Fruit fly (Drosophila melanogaster) whole organism, wandering third instar larva: ENCODE results near the gene Cp7Fa.

Source experiments
- Abd-B ChIP-seq: fragments of >200 bp; optimal IDR thresholded peaks from 2 replicates; lab custom pipeline; 2017; ENCODE audit warnings: missing biosample characterization, missing genetic modification characterization
- CG32264 ChIP-seq: fragments of 200-800 bp; sonication (Bioruptor generic); optimal IDR thresholded peaks from 2 replicates; lab custom pipeline; 2016; ENCODE audit warnings: missing biosample characterization, missing genetic modification characterization
- CG9705 ChIP-seq: fragments of 200-800 bp; sonication (Bioruptor generic); optimal IDR thresholded peaks from 2 replicates; lab custom pipeline; 2018; ENCODE audit warnings: missing biosample characterization, mild to moderate bottlenecking, missing genetic modification characterization
- CrebA ChIP-seq: fragments of 200-800 bp; sonication (Bioruptor generic); optimal IDR thresholded peaks from 2 replicates; lab custom pipeline; 2016; ENCODE audit warnings: missing biosample characterization, mild to moderate bottlenecking, missing genetic modification characterization, borderline replicate concordance
- Dfd ChIP-seq: fragments of >200 bp; optimal IDR thresholded peaks from 2 replicates; lab custom pipeline; 2017; ENCODE audit warnings: missing biosample characterization, missing genetic modification characterization
- GATAd ChIP-seq: sonication (Bioruptor generic); optimal IDR thresholded peaks from 2 replicates; lab custom pipeline; 2016; ENCODE audit warnings: missing biosample characterization, missing genetic modification characterization
- Hnf4 ChIP-seq: fragments of 200-800 bp; sonication (Bioruptor generic); optimal IDR thresholded peaks from 2 replicates; lab custom pipeline; 2016; ENCODE audit warnings: missing biosample characterization, mild to moderate bottlenecking, missing genetic modification characterization
- Hr78 ChIP-seq: fragments of >200 bp; optimal IDR thresholded peaks from 2 replicates; lab custom pipeline; 2017; ENCODE audit warnings: missing biosample characterization, missing genetic modification characterization
- Hr83 ChIP-seq: fragments of 200-300 bp; sonication (Bioruptor generic); optimal IDR thresholded peaks from 2 replicates; lab custom pipeline; 2016; ENCODE audit warnings: missing biosample characterization, mild to moderate bottlenecking, missing genetic modification characterization, moderate library complexity; ENCODE audit not compliant: poor library complexity, severe bottlenecking
- Jra ChIP-seq: sonication (Bioruptor generic); optimal IDR thresholded peaks from 2 replicates; lab custom pipeline; 2016; ENCODE audit warnings: missing biosample characterization, missing genetic modification characterization
- Myc ChIP-seq: fragments of >200 bp; optimal IDR thresholded peaks from 2 replicates; lab custom pipeline; 2017
- N ChIP-seq: fragments of >200 bp; optimal IDR thresholded peaks from 2 replicates; lab custom pipeline; 2018; ENCODE audit warnings: missing biosample characterization, missing external identifiers, missing genetic modification characterization
- OdsH ChIP-seq: fragments of 200-800 bp; sonication (Bioruptor generic); optimal IDR thresholded peaks from 2 replicates; lab custom pipeline; 2016; ENCODE audit warnings: missing biosample characterization, mild to moderate bottlenecking, missing genetic modification characterization
- Rel ChIP-seq, 2 experiments: fragments of 200-800 bp; sonication (Bioruptor generic) in 1 of 2; optimal IDR thresholded peaks; 2 replicates in 1 of 2; 3 replicates in 1 of 2; lab custom pipeline; 2016 to 2019; ENCODE audit warnings: mild to moderate bottlenecking in 2 of 2, missing biosample characterization in 2 of 2, missing genetic modification characterization in 2 of 2, moderate library complexity in 1 of 2
- Vsx2 ChIP-seq: fragments of 200-300, 225-300 bp; sonication (Bioruptor generic); optimal IDR thresholded peaks from 2 replicates; lab custom pipeline; 2018; ENCODE audit warnings: missing biosample characterization, missing genetic modification characterization; ENCODE audit not compliant: partially characterized antibody
- br ChIP-seq: fragments of 200-800 bp; sonication (Bioruptor generic); optimal IDR thresholded peaks from 2 replicates; lab custom pipeline; 2016; ENCODE audit warnings: missing biosample characterization, missing genetic modification characterization
- brk ChIP-seq: fragments of 200-800 bp; sonication (Bioruptor generic); optimal IDR thresholded peaks from 2 replicates; lab custom pipeline; 2016; ENCODE audit warnings: missing biosample characterization, mild to moderate bottlenecking, missing genetic modification characterization
- dl ChIP-seq, 2 experiments: fragments of 175-275, 200-275 bp in 1 of 2; fragments of 200-275 bp in 1 of 2; sonication (Bioruptor generic); optimal IDR thresholded peaks; lab custom pipeline; 2018; ENCODE audit warnings: mild to moderate bottlenecking in 2 of 2, missing biosample characterization in 2 of 2, missing genetic modification characterization in 2 of 2, moderate library complexity in 2 of 2; ENCODE audit not compliant: partially characterized antibody in 2 of 2, insufficient read depth in 1 of 2
- dmrt93B ChIP-seq: fragments of 200-800 bp; sonication (Bioruptor generic); optimal IDR thresholded peaks from 2 replicates; lab custom pipeline; 2018; ENCODE audit warnings: missing biosample characterization, mild to moderate bottlenecking, missing genetic modification characterization
- dsf ChIP-seq: sonication (Bioruptor generic); optimal IDR thresholded peaks from 2 replicates; lab custom pipeline; 2016; ENCODE audit warnings: missing biosample characterization, missing genetic modification characterization, borderline replicate concordance
- ey ChIP-seq: fragments of 200-800 bp; sonication (Bioruptor generic); optimal IDR thresholded peaks from 2 replicates; lab custom pipeline; 2016; ENCODE audit warnings: missing biosample characterization, missing genetic modification characterization
- foxo ChIP-seq, 2 experiments: fragments of 200-800 bp; sonication (Bioruptor generic); optimal IDR thresholded peaks; 2 replicates in 1 of 2; 3 replicates in 1 of 2; lab custom pipeline; 2016 to 2017; ENCODE audit warnings: missing biosample characterization in 2 of 2, missing genetic modification characterization in 2 of 2
- fru ChIP-seq: fragments of 200-800 bp; sonication (Bioruptor generic); optimal IDR thresholded peaks from 3 replicates; lab custom pipeline; 2016; ENCODE audit warnings: missing biosample characterization, mild to moderate bottlenecking, missing genetic modification characterization
- h ChIP-seq: fragments of 200-800 bp; sonication (Bioruptor generic); optimal IDR thresholded peaks from 3 replicates; lab custom pipeline; 2016; ENCODE audit warnings: missing biosample characterization, mild to moderate bottlenecking, missing genetic modification characterization
- jim ChIP-seq: fragments of 175-275, 200-325 bp; sonication (Bioruptor generic); optimal IDR thresholded peaks from 2 replicates; lab custom pipeline; 2016; ENCODE audit warnings: missing biosample characterization, mild to moderate bottlenecking, missing genetic modification characterization
- lola ChIP-seq: fragments of >200 bp; optimal IDR thresholded peaks from 2 replicates; lab custom pipeline; 2017; ENCODE audit warnings: missing biosample characterization, missing genetic modification characterization
- pan ChIP-seq: fragments of >200 bp; optimal IDR thresholded peaks from 2 replicates; lab custom pipeline; 2017
- psq ChIP-seq: fragments of 200-800 bp; sonication (Bioruptor generic); optimal IDR thresholded peaks from 3 replicates; lab custom pipeline; 2017; ENCODE audit warnings: missing biosample characterization, mild to moderate bottlenecking, missing genetic modification characterization, moderate library complexity
- rgr ChIP-seq: fragments of 200-800 bp; sonication (Bioruptor generic); optimal IDR thresholded peaks from 3 replicates; lab custom pipeline; 2016; ENCODE audit warnings: missing biosample characterization, mild to moderate bottlenecking, missing genetic modification characterization
- sage ChIP-seq: fragments of 200-800 bp; sonication (Bioruptor generic); optimal IDR thresholded peaks from 2 replicates; lab custom pipeline; 2016; ENCODE audit warnings: missing biosample characterization, mild to moderate bottlenecking, missing genetic modification characterization
- tai ChIP-seq: sonication (Bioruptor generic); optimal IDR thresholded peaks from 2 replicates; lab custom pipeline; 2016; ENCODE audit warnings: missing biosample characterization, missing genetic modification characterization
- woc ChIP-seq: sonication (Bioruptor generic); optimal IDR thresholded peaks from 2 replicates; lab custom pipeline; 2016; ENCODE audit warnings: missing biosample characterization, mild to moderate bottlenecking, missing genetic modification characterization

Gene Cp7Fa

dm6 chrX:8493473-8493872 is 22.8 kb downstream of the Cp7Fa start:
- no peak for TF ChIP-seq CrebA (GFP tag; lab: Kevin White, UChicago)
- TF ChIP-seq rgr (GFP tag; lab: Kevin White, UChicago) = peak; percentile 9
- no peak for TF ChIP-seq dmrt93B
- TF ChIP-seq foxo (GFP tag; optimal IDR thresholded peaks at IDR 0.05; lab: Kevin White, UChicago) = no peak
- TF ChIP-seq fru (GFP tag; lab: Kevin White, UChicago) = peak; percentile 24
- TF ChIP-seq woc (GFP tag; lab: Kevin White, UChicago) = no peak
- no peak for TF ChIP-seq Abd-B (GFP tag; lab: Kevin White, UChicago)
- TF ChIP-seq jim (GFP tag; lab: Kevin White, UChicago) = no peak
- TF ChIP-seq, all 38 proteins: peak for 2

dm6 chrX:8496362-8496761 is 25.7 kb downstream of the Cp7Fa start:
- TF ChIP-seq Hr78 = no peak
- no peak for TF ChIP-seq dsf (GFP tag; lab: Kevin White, UChicago)
- no peak for TF ChIP-seq sage (GFP tag; lab: Kevin White, UChicago)
- TF ChIP-seq ey (GFP tag; lab: Kevin White, UChicago) = no peak
- no peak for TF ChIP-seq Dfd (GFP tag; lab: Kevin White, UChicago)

- TF ChIP-seq fru (GFP tag; lab: Kevin White, UChicago) (peak; percentile 35), Vsx2 (no peak), pan (no peak), CG32264 (GFP tag; lab: Kevin White, UChicago) (no peak), OdsH (GFP tag; lab: Kevin White, UChicago) (no peak), rgr (GFP tag; lab: Kevin White, UChicago) (peak; percentile 20), Hr83 (no peak), Rel (GFP tag; optimal IDR thresholded peaks at IDR 0.05; lab: Kevin White, UChicago) (no peak), Rel (tag; optimal IDR thresholded peaks at IDR 0.05; lab: Kevin White, UChicago) (peak; percentile 75), h (GFP tag; lab: Kevin White, UChicago) (peak; percentile 71), lola (no peak), foxo (GFP tag; optimal IDR thresholded peaks at IDR 0.05; lab: Kevin White, UChicago) (peak in 1 of 2 experiments; percentile 31), Abd-B (GFP tag; lab: Kevin White, UChicago) (no peak), Myc (lab: Kevin White, UChicago) (no peak), ey (GFP tag; lab: Kevin White, UChicago) (peak; percentile 12), CG9705 (GFP tag; lab: Kevin White, UChicago) (no peak), Hr78 (no peak), brk (no peak)
Measured at dm6 chrX:8497604-8498232, 27.0 kb downstream of the Cp7Fa start.

- peak; percentile 7 for TF ChIP-seq rgr (GFP tag; lab: Kevin White, UChicago)
- no peak for TF ChIP-seq Jra (GFP tag; lab: Kevin White, UChicago)
- TF ChIP-seq Hr83 = no peak
- TF ChIP-seq Hnf4 (GFP tag; lab: Kevin White, UChicago) = no peak
- TF ChIP-seq Dfd (GFP tag; lab: Kevin White, UChicago) = no peak
- TF ChIP-seq, all 38 proteins: peak for 1
Measured at dm6 chrX:8499151-8499550, 28.5 kb downstream of the Cp7Fa start.

dm6 chrX:8501374-8501773 is 30.7 kb downstream of the Cp7Fa start:
- TF ChIP-seq br (GFP tag; lab: Kevin White, UChicago) (no peak), dl (GFP tag; optimal IDR thresholded peaks at IDR 0.05; lab: Kevin White, UChicago; ENCODE audit: insufficient read depth in 1 of 2, partially characterized antibody in 2 of 2) (no peak), Hr78 (no peak), N (GFP tag; lab: Kevin White, UChicago) (no peak), CG9705 (GFP tag; lab: Kevin White, UChicago) (no peak), pan (no peak), dsf (GFP tag; lab: Kevin White, UChicago) (no peak), lola (no peak), GATAd (GFP tag; lab: Kevin White, UChicago) (no peak), tai (GFP tag; lab: Kevin White, UChicago) (no peak), psq (GFP tag; lab: Kevin White, UChicago) (no peak), Vsx2 (no peak), CG32264 (GFP tag; lab: Kevin White, UChicago) (no peak)
